Worm (Caenorhabditis elegans) whole organism, L4 larva: Measurements from ENCODE around the gene F20G2.2.
A peak's percentile ranks its signal among the peaks of the same experiment; 100 is the strongest.

Experiments used
- T20F7.1 ChIP-seq: fragments of 200-800 bp; sonication (Bioruptor generic); optimal IDR thresholded peaks from 2 replicates; lab custom pipeline; 2018; ENCODE audit warnings: mild to moderate bottlenecking, missing genetic modification characterization, missing compliant biosample characterization
- aha-1 ChIP-seq: fragments of 150-350 bp; peaks from one replicate; lab custom pipeline; 2014; ENCODE audit warnings: missing biosample characterization, missing genetic modification characterization
- arid-1 ChIP-seq: fragments of 200-800 bp; sonication (Bioruptor generic); conservative IDR thresholded peaks from 2 replicates; pipeline ENCODE4 v1.3.6; 2022; ENCODE audit warnings: missing genetic modification reagents, missing genetic modification characterization, missing compliant biosample characterization
- attf-4 ChIP-seq: sonication (generic microtip); optimal IDR thresholded peaks from 3 replicates; lab custom pipeline; 2017; ENCODE audit warnings: missing biosample characterization, missing genetic modification characterization
- ceh-82 ChIP-seq: sonication (generic microtip); optimal IDR thresholded peaks from 2 replicates; lab custom pipeline; 2017; ENCODE audit warnings: missing biosample characterization, missing genetic modification characterization
- ctbp-1 ChIP-seq: fragments of 200-800 bp; sonication (Bioruptor generic); IDR thresholded peaks from 2 replicates; pipeline ENCODE4 v1.3.6; 2022; ENCODE audit warnings: missing genetic modification reagents, missing genetic modification characterization, missing compliant biosample characterization
- daf-16 ChIP-seq, 3 experiments: sonication (generic microtip); optimal IDR thresholded peaks; 2 replicates each; lab custom pipeline; 2016 to 2017; ENCODE audit warnings: missing genetic modification characterization in 3 of 3, missing genetic modification reagents in 3 of 3, mild to moderate bottlenecking in 2 of 3, missing compliant biosample characterization in 2 of 3, missing biosample characterization in 1 of 3, moderate library complexity in 1 of 3
- daf-8 ChIP-seq: fragments of 200-800 bp; sonication (Bioruptor generic); IDR thresholded peaks from 2 replicates; pipeline ENCODE4 v1.3.6; 2022; ENCODE audit warnings: missing genetic modification characterization, missing compliant biosample characterization
- dmd-6 ChIP-seq: fragments of 200-800 bp; sonication (Bioruptor generic); IDR thresholded peaks from 2 replicates; pipeline ENCODE4 v1.3.6; 2022; ENCODE audit warnings: missing genetic modification reagents, missing genetic modification characterization, missing compliant biosample characterization
- dve-1 ChIP-seq: sonication (generic microtip); optimal IDR thresholded peaks from 2 replicates; lab custom pipeline; 2017; ENCODE audit warnings: antibody characterized with exemption, mild to moderate bottlenecking, missing genetic modification characterization, missing compliant biosample characterization; ENCODE audit not compliant: insufficient read depth
- fkh-10 ChIP-seq: fragments of 150-350 bp; optimal IDR thresholded peaks from 2 replicates; lab custom pipeline; 2014; ENCODE audit warnings: missing biosample characterization, missing genetic modification reagents, missing genetic modification characterization
- fos-1 ChIP-seq: fragments of 150-350 bp; optimal IDR thresholded peaks from 2 replicates; lab custom pipeline; 2014; ENCODE audit warnings: missing biosample characterization, missing genetic modification characterization
- gei-8 ChIP-seq: fragments of 200-800 bp; sonication (Bioruptor generic); optimal IDR thresholded peaks from 2 replicates; lab custom pipeline; 2018; ENCODE audit warnings: mild to moderate bottlenecking, missing genetic modification characterization, missing compliant biosample characterization
- hlh-11 ChIP-seq: fragments of 200-800 bp; sonication (Bioruptor generic); optimal IDR thresholded peaks from 2 replicates; lab custom pipeline; 2018; ENCODE audit warnings: mild to moderate bottlenecking, missing genetic modification characterization, missing compliant biosample characterization
- hlh-30 ChIP-seq: sonication (generic microtip); optimal IDR thresholded peaks from 2 replicates; lab custom pipeline; 2017; ENCODE audit warnings: antibody characterized with exemption, mild to moderate bottlenecking, missing genetic modification characterization, missing compliant biosample characterization; ENCODE audit not compliant: insufficient read depth
- jun-1 ChIP-seq: fragments of 150-350 bp; optimal IDR thresholded peaks from 2 replicates; lab custom pipeline; 2014; ENCODE audit warnings: missing biosample characterization, missing genetic modification reagents, missing genetic modification characterization
- lim-7 ChIP-seq: fragments of 200-800 bp; sonication (Bioruptor generic); IDR thresholded peaks from 2 replicates; pipeline ENCODE4 v1.3.6; 2022; ENCODE audit warnings: missing genetic modification characterization, missing compliant biosample characterization
- lin-1 ChIP-seq: fragments of 200-800 bp; sonication (Bioruptor generic); IDR thresholded peaks from 2 replicates; pipeline ENCODE4 v1.3.6; 2022; ENCODE audit warnings: missing genetic modification reagents, missing genetic modification characterization, missing compliant biosample characterization
- lin-29 ChIP-seq: fragments of 200-800 bp; sonication (Bioruptor generic); IDR thresholded peaks from 2 replicates; pipeline ENCODE4 v1.3.6; 2022; ENCODE audit warnings: missing genetic modification reagents, missing genetic modification characterization, missing compliant biosample characterization
- lin-39 ChIP-seq: fragments of 150-350 bp; optimal IDR thresholded peaks from 2 replicates; lab custom pipeline; 2014; ENCODE audit warnings: missing biosample characterization, missing genetic modification reagents, missing genetic modification characterization
- mdt-29 ChIP-seq: fragments of 200-800 bp; sonication (Bioruptor generic); IDR thresholded peaks from 2 replicates; pipeline ENCODE4 v1.3.6; 2022; ENCODE audit warnings: missing genetic modification reagents, missing genetic modification characterization, missing compliant biosample characterization
- mes-2 ChIP-seq: sonication (generic microtip); optimal IDR thresholded peaks from 2 replicates; lab custom pipeline; 2016; ENCODE audit warnings: missing genotype, mild to moderate bottlenecking, missing genetic modification characterization, missing compliant biosample characterization; ENCODE audit not compliant: poor library complexity, severe bottlenecking
- nhr-10 ChIP-seq: fragments of 150-350 bp; optimal IDR thresholded peaks from 2 replicates; lab custom pipeline; 2014; ENCODE audit warnings: missing biosample characterization, missing genetic modification characterization
- nhr-102 ChIP-seq: sonication (generic microtip); optimal IDR thresholded peaks from 2 replicates; lab custom pipeline; 2016; ENCODE audit warnings: mild to moderate bottlenecking, missing genetic modification characterization, moderate library complexity, missing compliant biosample characterization
- nhr-11 ChIP-seq: fragments of 150-350 bp; optimal IDR thresholded peaks from 2 replicates; lab custom pipeline; 2014; ENCODE audit warnings: missing biosample characterization, missing genetic modification characterization
- nhr-111 ChIP-seq: fragments of 200-800 bp; sonication (Bioruptor generic); optimal IDR thresholded peaks from 2 replicates; lab custom pipeline; 2018; ENCODE audit warnings: mild to moderate bottlenecking, missing genetic modification characterization, missing compliant biosample characterization
- nhr-28 ChIP-seq: fragments of 150-350 bp; optimal IDR thresholded peaks from 2 replicates; lab custom pipeline; 2014; ENCODE audit warnings: missing biosample characterization, missing genetic modification characterization
- nhr-48 ChIP-seq: sonication (generic microtip); optimal IDR thresholded peaks from 2 replicates; lab custom pipeline; 2016; ENCODE audit warnings: mild to moderate bottlenecking, missing genetic modification characterization, missing compliant biosample characterization
- nhr-77 ChIP-seq: fragments of 150-350 bp; optimal IDR thresholded peaks from 2 replicates; lab custom pipeline; 2014; ENCODE audit warnings: missing biosample characterization, missing genetic modification characterization
- php-3 ChIP-seq: fragments of 200-800 bp; sonication (Bioruptor generic); IDR thresholded peaks from 2 replicates; pipeline ENCODE4 v1.3.6; 2022; ENCODE audit warnings: missing genetic modification reagents, missing genetic modification characterization, missing compliant biosample characterization
- pqm-1 ChIP-seq: sonication (generic microtip); optimal IDR thresholded peaks from 2 replicates; lab custom pipeline; 2017; ENCODE audit warnings: missing biosample characterization, missing genetic modification characterization
- rbr-2 ChIP-seq: sonication (generic microtip); optimal IDR thresholded peaks from 2 replicates; lab custom pipeline; 2016; ENCODE audit warnings: missing genotype, missing genetic modification characterization, missing compliant biosample characterization
- saeg-2 ChIP-seq: fragments of 200-800 bp; sonication (Bioruptor generic); IDR thresholded peaks from 2 replicates; pipeline ENCODE4 v1.3.6; 2022; ENCODE audit warnings: missing genetic modification reagents, missing genetic modification characterization, missing compliant biosample characterization
- tag-97 ChIP-seq: fragments of 200-800 bp; sonication (Bioruptor generic); IDR thresholded peaks from 2 replicates; pipeline ENCODE4 v1.3.6; 2022; ENCODE audit warnings: missing genetic modification characterization, missing compliant biosample characterization
- unc-130 ChIP-seq: sonication (generic microtip); optimal IDR thresholded peaks from 2 replicates; lab custom pipeline; 2016; ENCODE audit warnings: missing genetic modification reagents, missing genetic modification characterization, missing compliant biosample characterization
- unc-62 ChIP-seq, 3 experiments: fragments of 150-350 bp in 1 of 3; sonication (generic microtip); optimal IDR thresholded peaks in 2 of 3; peaks in 1 of 3; 1 replicate in 1 of 3; 2 replicates in 2 of 3; lab custom pipeline; 2014 to 2017; ENCODE audit warnings: missing biosample characterization in 3 of 3, missing genetic modification characterization in 3 of 3, missing genetic modification reagents in 3 of 3, missing genotype in 1 of 3
- zfp-3 ChIP-seq: fragments of 200-800 bp; sonication (Bioruptor generic); conservative IDR thresholded peaks from 2 replicates; pipeline ENCODE4 v1.3.6; 2022; ENCODE audit warnings: missing genetic modification reagents, missing genetic modification characterization, missing compliant biosample characterization

F20G2.2 gene

ce11 chrV:13785767-13786166, 29.6 kb upstream of the F20G2.2 start:
- no peak for TF ChIP-seq nhr-28 (tag; lab: Kevin White, UChicago)
- TF ChIP-seq T20F7.1 (GFP tag; lab: Kevin White, UChicago) = no peak
- TF ChIP-seq mes-2 (tag; lab: Kevin White, UChicago) = no peak
- TF ChIP-seq dmd-6 = no peak
- TF ChIP-seq zfp-3 = no peak
- no peak for TF ChIP-seq unc-130 (GFP tag; lab: Kevin White, UChicago)
- no peak for TF ChIP-seq nhr-48 (tag; lab: Kevin White, UChicago)
- no peak for TF ChIP-seq lin-29 (GFP tag; lab: Robert Waterston, UW)
- peak; percentile 84 for TF ChIP-seq aha-1 (tag; lab: Kevin White, UChicago)
- TF ChIP-seq ceh-82 = no peak
- TF ChIP-seq unc-62 (GFP tag; optimal IDR thresholded peaks at IDR 0.05 in 1 of 2; lab: Kevin White, UChicago) = peak in 1 of 2 experiments; percentile 51
- TF ChIP-seq unc-62 (tag; optimal IDR thresholded peaks at IDR 0.05; lab: Kevin White, UChicago) = no peak

DNA sequence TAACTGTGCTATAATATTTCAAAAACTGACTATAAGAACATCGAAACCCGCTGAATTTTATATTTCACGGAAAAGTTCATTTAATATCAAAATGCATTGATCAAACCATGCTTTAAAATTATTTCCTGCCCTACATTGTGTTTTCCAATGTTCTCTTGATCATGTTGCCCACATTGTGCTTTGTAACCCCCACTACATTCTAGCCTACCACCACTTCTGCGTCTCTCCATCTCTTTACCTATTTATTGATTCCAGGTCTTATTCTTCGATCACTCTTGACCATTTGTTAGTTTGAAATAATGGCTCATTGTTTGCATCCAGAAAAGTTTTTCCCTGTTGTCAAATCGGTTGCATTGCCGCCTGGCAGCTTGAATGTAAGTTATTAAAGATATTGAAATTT, 26.0 kb upstream of the F20G2.2 start, which contains the start of gene decr-1.1:
decr-1.1 (plus strand) TSS at position 210 of the 400 bp plus-strand sequence.
- TF ChIP-seq nhr-77 (peak; percentile 55), gei-8 (GFP tag; lab: Kevin White, UChicago) (no peak), hlh-11 (tag; lab: Kevin White, UChicago) (peak; percentile 20), nhr-28 (tag; lab: Kevin White, UChicago) (peak; percentile 95), daf-16 (GFP tag; optimal IDR thresholded peaks at IDR 0.05; lab: Kevin White, UChicago) (no peak), daf-16 (tag; optimal IDR thresholded peaks at IDR 0.05; lab: Kevin White, UChicago) (peak; percentile 74), nhr-102 (tag; lab: Kevin White, UChicago) (no peak), nhr-111 (GFP tag; lab: Kevin White, UChicago) (no peak), pqm-1 (tag; lab: Kevin White, UChicago) (peak; percentile 12), dmd-6 (peak; percentile 56), nhr-10 (peak; percentile 19), fos-1 (tag; lab: Kevin White, UChicago) (no peak), dve-1 (tag; lab: Kevin White, UChicago) (peak; percentile 17), T20F7.1 (GFP tag; lab: Kevin White, UChicago) (peak; percentile 28), hlh-30 (peak; percentile 23), aha-1 (tag; lab: Kevin White, UChicago) (peak; percentile 95)

DNA sequence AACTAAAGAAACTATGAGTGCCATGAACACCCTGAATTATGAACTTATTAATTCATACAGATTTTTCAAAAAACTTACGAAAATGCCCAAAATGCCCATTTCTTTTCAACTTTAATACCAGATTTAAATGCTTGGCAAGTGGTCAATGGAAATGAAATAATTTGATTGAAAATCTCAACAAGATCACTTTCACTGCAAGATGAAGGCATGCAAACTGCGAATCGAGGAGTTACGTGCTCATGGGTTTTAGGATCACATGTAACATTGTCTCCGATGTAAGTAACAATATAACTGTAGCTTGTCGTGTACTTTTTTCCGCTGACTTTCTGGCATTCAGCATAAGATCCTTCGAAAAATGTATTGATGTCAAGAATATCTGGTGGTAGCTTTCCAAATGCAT, 24.7 kb upstream of the F20G2.2 start:
- TF ChIP-seq unc-62 (GFP tag; optimal IDR thresholded peaks at IDR 0.05 in 1 of 2; lab: Kevin White, UChicago) (peak in 1 of 2 experiments; percentile 97), unc-62 (tag; optimal IDR thresholded peaks at IDR 0.05; lab: Kevin White, UChicago) (no peak), daf-8 (GFP tag; lab: Robert Waterston, UW) (no peak)

DNA sequence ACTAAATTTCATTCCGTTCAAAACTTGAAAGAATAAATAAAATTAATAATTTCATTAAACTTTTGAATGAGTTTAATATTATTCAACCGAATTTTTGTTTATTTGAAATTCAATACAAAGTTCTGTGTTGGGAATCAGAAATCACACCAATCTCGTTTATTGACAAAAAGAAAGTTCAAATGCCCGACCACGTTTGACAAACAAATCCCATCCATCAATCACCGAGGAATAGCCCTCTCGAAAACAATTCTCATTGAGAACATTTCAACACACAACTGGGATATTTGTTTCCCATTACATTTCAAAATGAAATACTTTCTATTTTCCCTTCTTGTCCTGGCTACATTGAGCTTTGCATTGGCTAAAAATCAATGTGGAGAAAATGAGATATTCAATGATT, 21.6 kb upstream of the F20G2.2 start, which contains the start of gene F53C11.9:
F53C11.9 (plus strand) TSS at position 159 of the 400 bp plus-strand sequence.
- TF ChIP-seq ctbp-1 (no peak), unc-62 (GFP tag; optimal IDR thresholded peaks at IDR 0.05 in 1 of 2; lab: Kevin White, UChicago) (peak in 1 of 2 experiments; percentile 85), unc-62 (tag; optimal IDR thresholded peaks at IDR 0.05; lab: Kevin White, UChicago) (no peak), lim-7 (no peak), attf-4 (no peak), lin-1 (no peak), saeg-2 (GFP tag; lab: Robert Waterston, UW) (no peak), rbr-2 (tag; lab: Kevin White, UChicago) (no peak), arid-1 (GFP tag; lab: Robert Waterston, UW) (no peak), lin-39 (tag; lab: Kevin White, UChicago) (no peak), php-3 (GFP tag; lab: Robert Waterston, UW) (no peak), mdt-29 (GFP tag; lab: Robert Waterston, UW) (no peak), nhr-11 (tag; lab: Kevin White, UChicago) (no peak), jun-1 (tag; lab: Kevin White, UChicago) (no peak), tag-97 (GFP tag; lab: Robert Waterston, UW) (no peak), daf-16 (GFP tag; optimal IDR thresholded peaks at IDR 0.05; lab: Kevin White, UChicago) (peak in 1 of 2 experiments; percentile 70), daf-16 (tag; optimal IDR thresholded peaks at IDR 0.05; lab: Kevin White, UChicago) (no peak), fkh-10 (GFP tag; lab: Kevin White, UChicago) (no peak)
